Worm (Caenorhabditis elegans) whole organism, young adult: ENCODE data around the gene lgc-22.

ENCODE experiments used
- B0261.1 ChIP-seq: sonication (generic microtip); optimal IDR thresholded peaks from 2 replicates; lab custom pipeline; 2016; ENCODE audit warnings: mild to moderate bottlenecking, missing genetic modification characterization, moderate library complexity, missing compliant biosample characterization
- C17E4.6 ChIP-seq: fragments of 200-800 bp; sonication (Bioruptor generic); IDR thresholded peaks from 2 replicates; pipeline ENCODE4 v1.3.6; 2022; ENCODE audit warnings: missing genetic modification reagents, missing genetic modification characterization, missing compliant biosample characterization
- F10E7.11 ChIP-seq: sonication (generic microtip); optimal IDR thresholded peaks from 2 replicates; lab custom pipeline; 2017; ENCODE audit warnings: mild to moderate bottlenecking, missing genetic modification characterization, moderate library complexity, missing compliant biosample characterization
- F22D6.2 ChIP-seq: sonication (generic microtip); optimal IDR thresholded peaks from 2 replicates; lab custom pipeline; 2016; ENCODE audit warnings: mild to moderate bottlenecking, missing genetic modification characterization, missing compliant biosample characterization
- F23B12.7 ChIP-seq: sonication (generic microtip); optimal IDR thresholded peaks from 2 replicates; lab custom pipeline; 2017; ENCODE audit warnings: missing genetic modification characterization, mild to moderate bottlenecking, missing compliant biosample characterization, antibody characterized with exemption, moderate library complexity; ENCODE audit not compliant: insufficient read depth
- F52B5.7 ChIP-seq: sonication (generic microtip); optimal IDR thresholded peaks from 2 replicates; lab custom pipeline; 2016; ENCODE audit warnings: mild to moderate bottlenecking, missing genetic modification characterization, missing compliant biosample characterization
- F57A8.1 ChIP-seq: fragments of 200-800 bp; sonication (Bioruptor generic); optimal IDR thresholded peaks from 2 replicates; lab custom pipeline; 2018; ENCODE audit warnings: mild to moderate bottlenecking, missing genetic modification characterization, moderate library complexity, missing compliant biosample characterization
- F57C9.4 ChIP-seq: sonication (generic microtip); optimal IDR thresholded peaks from 2 replicates; lab custom pipeline; 2017; ENCODE audit warnings: mild to moderate bottlenecking, missing genetic modification characterization, missing compliant biosample characterization
- K12H6.12 ChIP-seq: fragments of 200-800 bp; sonication (Bioruptor generic); optimal IDR thresholded peaks from 2 replicates; lab custom pipeline; 2018; ENCODE audit warnings: mild to moderate bottlenecking, missing genetic modification characterization, missing compliant biosample characterization
- Y53G8AR.9 ChIP-seq: fragments of 200-800 bp; sonication (Bioruptor generic); conservative IDR thresholded peaks from 2 replicates; pipeline ENCODE4 v1.3.6; 2022; ENCODE audit warnings: missing genetic modification reagents, missing genetic modification characterization, missing compliant biosample characterization
- Y56A3A.18 ChIP-seq: fragments of 200-800 bp; sonication (Bioruptor generic); IDR thresholded peaks from 2 replicates; pipeline ENCODE4 v1.3.6; 2022; ENCODE audit warnings: missing genetic modification reagents, missing genetic modification characterization, missing compliant biosample characterization
- Y67H2A.10 ChIP-seq: fragments of 200-800 bp; sonication (Bioruptor generic); conservative IDR thresholded peaks from 2 replicates; pipeline ENCODE4 v1.3.6; 2022; ENCODE audit warnings: missing genetic modification reagents, missing genetic modification characterization, missing compliant biosample characterization
- Y95B8A.8 ChIP-seq: fragments of 200-800 bp; sonication (Bioruptor generic); IDR thresholded peaks from 2 replicates; pipeline ENCODE4 v1.3.6; 2022; ENCODE audit warnings: missing genetic modification reagents, missing genetic modification characterization, missing compliant biosample characterization
- akir-1 ChIP-seq: fragments of 200-800 bp; sonication (Bioruptor generic); optimal IDR thresholded peaks from 2 replicates; lab custom pipeline; 2018; ENCODE audit warnings: mild to moderate bottlenecking, missing genetic modification characterization, moderate library complexity, missing compliant biosample characterization
- atf-7 ChIP-seq: sonication (generic microtip); optimal IDR thresholded peaks from 2 replicates; lab custom pipeline; 2017; ENCODE audit warnings: mild to moderate bottlenecking, missing genetic modification characterization, missing compliant biosample characterization
- athp-1 ChIP-seq: sonication (generic microtip); optimal IDR thresholded peaks from 2 replicates; lab custom pipeline; 2017; ENCODE audit warnings: mild to moderate bottlenecking, missing genetic modification characterization, missing compliant biosample characterization
- attf-3 ChIP-seq: fragments of 200-800 bp; sonication (Bioruptor generic); conservative IDR thresholded peaks from 2 replicates; pipeline ENCODE4 v1.3.6; 2022; ENCODE audit warnings: missing genetic modification reagents, missing genetic modification characterization, missing compliant biosample characterization
- attf-5 ChIP-seq: fragments of 200-800 bp; sonication (Bioruptor generic); optimal IDR thresholded peaks from 2 replicates; lab custom pipeline; 2018; ENCODE audit warnings: mild to moderate bottlenecking, missing genetic modification characterization, missing compliant biosample characterization
- cebp-1 ChIP-seq, 2 experiments: fragments of 200-800 bp in 1 of 2; sonication (Bioruptor generic) in 1 of 2; sonication (generic microtip) in 1 of 2; IDR thresholded peaks in 1 of 2; optimal IDR thresholded peaks in 1 of 2; 2 replicates each; pipeline versions ENCODE4 v1.3.6 to Lab custom; 2017 to 2022; ENCODE audit warnings: missing compliant biosample characterization in 2 of 2, missing genetic modification characterization in 2 of 2, mild to moderate bottlenecking in 1 of 2, missing genetic modification reagents in 1 of 2, moderate library complexity in 1 of 2
- ceh-40 ChIP-seq: fragments of 200-800 bp; sonication (Bioruptor generic); IDR thresholded peaks from 2 replicates; pipeline ENCODE4 v1.3.6; 2022; ENCODE audit warnings: missing genetic modification characterization, missing compliant biosample characterization
- ceh-58 ChIP-seq: fragments of 200-800 bp; sonication (Bioruptor generic); IDR thresholded peaks from 2 replicates; pipeline ENCODE4 v1.3.6; 2022; ENCODE audit warnings: missing genetic modification characterization, missing compliant biosample characterization
- dox-1 ChIP-seq: fragments of 200-800 bp; sonication (Bioruptor generic); IDR thresholded peaks from 2 replicates; pipeline ENCODE4 v1.3.6; 2022; ENCODE audit warnings: missing genetic modification reagents, missing genetic modification characterization, missing compliant biosample characterization
- dpl-1 ChIP-seq: fragments of 150-350 bp; optimal IDR thresholded peaks from 2 replicates; lab custom pipeline; 2014; ENCODE audit warnings: missing biosample characterization, missing genetic modification reagents, missing genetic modification characterization
- egl-18 ChIP-seq: fragments of 200-800 bp; sonication (Bioruptor generic); IDR thresholded peaks from 2 replicates; pipeline ENCODE4 v1.3.6; 2022; ENCODE audit warnings: missing genetic modification reagents, missing genetic modification characterization, missing compliant biosample characterization
- egrh-3 ChIP-seq: fragments of 200-800 bp; sonication (Bioruptor generic); IDR thresholded peaks from 2 replicates; pipeline ENCODE4 v1.3.6; 2022; ENCODE audit warnings: missing genetic modification reagents, missing genetic modification characterization, missing compliant biosample characterization
- ekl-4 ChIP-seq: fragments of 200-800 bp; sonication (Bioruptor generic); IDR thresholded peaks from 2 replicates; pipeline ENCODE4 v1.3.6; 2022; ENCODE audit warnings: missing genetic modification reagents, missing genetic modification characterization, missing compliant biosample characterization
- hlh-26 ChIP-seq: fragments of 200-800 bp; sonication (Bioruptor generic); conservative IDR thresholded peaks from 2 replicates; pipeline ENCODE4 v1.3.6; 2022; ENCODE audit warnings: missing genetic modification reagents, missing genetic modification characterization, missing compliant biosample characterization
- hmg-20 ChIP-seq: fragments of 200-800 bp; sonication (Bioruptor generic); IDR thresholded peaks from 2 replicates; pipeline ENCODE4 v1.3.6; 2022; ENCODE audit warnings: missing genetic modification reagents, missing genetic modification characterization, missing compliant biosample characterization
- let-526 ChIP-seq: fragments of 200-800 bp; sonication (Bioruptor generic); IDR thresholded peaks from 2 replicates; pipeline ENCODE4 v1.3.6; 2022; ENCODE audit warnings: missing genetic modification reagents, missing genetic modification characterization, missing compliant biosample characterization
- let-607 ChIP-seq, 2 experiments: fragments of 200-800 bp in 1 of 2; sonication (Bioruptor generic) in 1 of 2; sonication (generic microtip) in 1 of 2; optimal IDR thresholded peaks; 2 replicates each; lab custom pipeline; 2016 to 2018; ENCODE audit warnings: mild to moderate bottlenecking in 2 of 2, missing compliant biosample characterization in 2 of 2, missing genetic modification characterization in 2 of 2, moderate library complexity in 2 of 2, missing genotype in 1 of 2
- lir-1 ChIP-seq: fragments of 200-800 bp; sonication (Bioruptor generic); conservative IDR thresholded peaks from 2 replicates; pipeline ENCODE4 v1.3.6; 2022; ENCODE audit warnings: missing genetic modification reagents, missing genetic modification characterization, missing compliant biosample characterization
- lsy-27 ChIP-seq: sonication (generic microtip); optimal IDR thresholded peaks from 2 replicates; lab custom pipeline; 2017; ENCODE audit warnings: missing genetic modification characterization, mild to moderate bottlenecking, missing compliant biosample characterization, antibody characterized with exemption, missing genotype, borderline replicate concordance; ENCODE audit not compliant: insufficient read depth
- nfyb-1 ChIP-seq: fragments of 200-800 bp; sonication (Bioruptor generic); IDR thresholded peaks from 2 replicates; pipeline ENCODE4 v1.3.6; 2022; ENCODE audit warnings: missing genetic modification reagents, missing genetic modification characterization, missing compliant biosample characterization
- nhr-80 ChIP-seq: sonication (generic microtip); optimal IDR thresholded peaks from 2 replicates; lab custom pipeline; 2016; ENCODE audit warnings: missing genetic modification characterization, missing compliant biosample characterization
- nhr-90 ChIP-seq: sonication (generic microtip); optimal IDR thresholded peaks from 2 replicates; lab custom pipeline; 2016; ENCODE audit warnings: missing genotype, mild to moderate bottlenecking, missing genetic modification characterization, missing compliant biosample characterization
- snpc-4 ChIP-seq, 5 experiments: fragments of 150-350 bp in 1 of 5; sonication (generic microtip) in 4 of 5; optimal IDR thresholded peaks; 2 replicates each; lab custom pipeline; 2014 to 2018; ENCODE audit warnings: missing genetic modification characterization in 5 of 5, missing biosample characterization in 3 of 5, antibody characterized with exemption in 2 of 5, mild to moderate bottlenecking in 2 of 5, missing compliant biosample characterization in 2 of 5, missing genotype in 2 of 5, moderate library complexity in 2 of 5, missing genetic modification reagents in 1 of 5
- sptf-2 ChIP-seq: fragments of 200-800 bp; sonication (Bioruptor generic); optimal IDR thresholded peaks from 2 replicates; lab custom pipeline; 2018; ENCODE audit warnings: mild to moderate bottlenecking, missing genetic modification characterization, missing compliant biosample characterization
- unc-130 ChIP-seq: sonication (generic microtip); optimal IDR thresholded peaks from 2 replicates; lab custom pipeline; 2016; ENCODE audit warnings: missing genetic modification reagents, missing genetic modification characterization, missing compliant biosample characterization
- zfh-2 ChIP-seq: fragments of 200-800 bp; sonication (Bioruptor generic); conservative IDR thresholded peaks from 2 replicates; pipeline ENCODE4 v1.3.6; 2022; ENCODE audit warnings: missing genetic modification reagents, missing genetic modification characterization, missing compliant biosample characterization
- zim-3 ChIP-seq: sonication (generic microtip); optimal IDR thresholded peaks from 2 replicates; lab custom pipeline; 2017; ENCODE audit warnings: mild to moderate bottlenecking, missing genetic modification characterization, moderate library complexity, missing compliant biosample characterization

lgc-22 gene

ce11 chrIV:4301202-4301601 is at the start of gene lgc-22:
Gene lgc-22, plus strand, starts transcription at chrIV:4301306.
- TF ChIP-seq lsy-27 (no peak), let-526 (GFP tag; lab: Robert Waterston, UW) (no peak), akir-1 (GFP tag; lab: Kevin White, UChicago) (no peak), egrh-3 (peak; percentile 47; the same call in 1 of the 2 replicates), unc-130 (no peak), zfh-2 (GFP tag; lab: Robert Waterston, UW) (peak; percentile 87), atf-7 (tag; lab: Kevin White, UChicago) (no peak), ekl-4 (GFP tag; lab: Robert Waterston, UW) (no peak), C17E4.6 (GFP tag; lab: Robert Waterston, UW) (no peak), nhr-90 (no peak), F23B12.7 (tag; lab: Kevin White, UChicago) (no peak), Y67H2A.10 (GFP tag; lab: Robert Waterston, UW) (no peak), nfyb-1 (GFP tag; lab: Robert Waterston, UW) (0 out of 2 replicates have a peak, but pooled peaks have one; percentile 30), dox-1 (GFP tag; lab: Robert Waterston, UW) (peak; percentile 28; the same call in 1 of the 2 replicates), F57A8.1 (GFP tag; lab: Kevin White, UChicago) (no peak), ceh-58 (GFP tag; lab: Robert Waterston, UW) (no peak), F57C9.4 (tag; lab: Kevin White, UChicago) (no peak), Y95B8A.8 (no peak), Y53G8AR.9 (GFP tag; lab: Robert Waterston, UW) (no peak), egl-18 (no peak), hmg-20 (no peak)

- TF ChIP-seq Y56A3A.18 = no peak
- no peak for TF ChIP-seq ceh-40 (GFP tag; lab: Robert Waterston, UW)
- no peak for TF ChIP-seq hmg-20
- no peak for TF ChIP-seq F52B5.7 (tag; lab: Kevin White, UChicago)
- TF ChIP-seq dox-1 (GFP tag; lab: Robert Waterston, UW) = no peak
- no peak for TF ChIP-seq dpl-1 (GFP tag; lab: Kevin White, UChicago)
- TF ChIP-seq zfh-2 (GFP tag; lab: Robert Waterston, UW) = peak; percentile 67
- no peak for TF ChIP-seq B0261.1 (tag; lab: Kevin White, UChicago)
- TF ChIP-seq snpc-4 (GFP tag; optimal IDR thresholded peaks at IDR 0.05; lab: Kevin White, UChicago) = no peak
- TF ChIP-seq snpc-4 (tag; optimal IDR thresholded peaks at IDR 0.05; lab: Kevin White, UChicago) = no peak
- no peak for TF ChIP-seq attf-5 (GFP tag; lab: Kevin White, UChicago)
- TF ChIP-seq egrh-3 = peak; percentile 54; the same call in 1 of the 2 replicates
- TF ChIP-seq attf-3 (GFP tag; lab: Robert Waterston, UW) = no peak
- no peak for TF ChIP-seq let-607 (tag; optimal IDR thresholded peaks at IDR 0.05; lab: Kevin White, UChicago)
- peak; percentile 16 for TF ChIP-seq sptf-2
- no peak for TF ChIP-seq K12H6.12 (tag; lab: Kevin White, UChicago)
- no peak for TF ChIP-seq athp-1 (tag; lab: Kevin White, UChicago)
- no peak for TF ChIP-seq hlh-26 (GFP tag; lab: Robert Waterston, UW)
- TF ChIP-seq lsy-27 = no peak
- TF ChIP-seq F10E7.11 = no peak
Measured at ce11 chrIV:4254989-4255582, 46.0 kb upstream of the lgc-22 start.

- no peak for TF ChIP-seq let-526 (GFP tag; lab: Robert Waterston, UW)
- peak; percentile 45 for TF ChIP-seq nhr-80 (tag; lab: Kevin White, UChicago)
- TF ChIP-seq F22D6.2 (tag; lab: Kevin White, UChicago) = no peak
- no peak for TF ChIP-seq cebp-1 (GFP tag; IDR thresholded peaks at IDR 0.05; lab: Robert Waterston, UW)
- TF ChIP-seq cebp-1 (tag; optimal IDR thresholded peaks at IDR 0.05; lab: Kevin White, UChicago) = no peak
- TF ChIP-seq dox-1 (GFP tag; lab: Robert Waterston, UW) = 0 out of 2 replicates have a peak, but pooled peaks have one; percentile 40
- TF ChIP-seq zim-3 = no peak
- no peak for TF ChIP-seq attf-3 (GFP tag; lab: Robert Waterston, UW)
- TF ChIP-seq lir-1 (GFP tag; lab: Robert Waterston, UW) = no peak
Measured at ce11 chrIV:4259433-4259832, 41.7 kb upstream of the lgc-22 start.
